Worm (Caenorhabditis elegans) whole organism, L4 larva: ENCODE measurements around the gene slmp-1.

Source experiments
- F10B5.3 ChIP-seq: sonication (generic microtip); optimal IDR thresholded peaks from 2 replicates; lab custom pipeline; 2016; ENCODE audit warnings: mild to moderate bottlenecking, missing genetic modification characterization, missing compliant biosample characterization
- F44E2.7 ChIP-seq: fragments of 200-800 bp; sonication (Bioruptor generic); IDR thresholded peaks from 2 replicates; pipeline ENCODE4 v2.1.2; 2022; ENCODE audit warnings: missing genetic modification characterization, missing compliant biosample characterization
- R02D3.7 ChIP-seq: fragments of 150-350 bp; sonication (generic microtip); optimal IDR thresholded peaks from 3 replicates; lab custom pipeline; 2014; ENCODE audit warnings: missing biosample characterization, missing genetic modification characterization
- T20F7.1 ChIP-seq: fragments of 200-800 bp; sonication (Bioruptor generic); optimal IDR thresholded peaks from 2 replicates; lab custom pipeline; 2018; ENCODE audit warnings: mild to moderate bottlenecking, missing genetic modification characterization, missing compliant biosample characterization
- T26A8.4 ChIP-seq: fragments of 200-800 bp; sonication (Bioruptor generic); IDR thresholded peaks from 2 replicates; pipeline ENCODE4 v1.3.6; 2022; ENCODE audit warnings: missing genetic modification characterization, missing compliant biosample characterization
- Y105C5A.15 ChIP-seq: fragments of 200-800 bp; sonication (Bioruptor generic); IDR thresholded peaks from 2 replicates; pipeline ENCODE4 v1.3.6; 2022; ENCODE audit warnings: missing genetic modification characterization, missing compliant biosample characterization
- ZK337.2 ChIP-seq: fragments of 200-800 bp; sonication (Bioruptor generic); IDR thresholded peaks from 2 replicates; pipeline ENCODE4 v1.3.6; 2022; ENCODE audit warnings: missing genetic modification reagents, missing genetic modification characterization, missing compliant biosample characterization
- ZK546.5 ChIP-seq, 2 experiments: sonication (generic microtip); optimal IDR thresholded peaks; 2 replicates each; lab custom pipeline; 2017; ENCODE audit warnings: missing biosample characterization in 2 of 2, missing genetic modification characterization in 2 of 2
- aha-1 ChIP-seq: fragments of 150-350 bp; peaks from one replicate; lab custom pipeline; 2014; ENCODE audit warnings: missing biosample characterization, missing genetic modification characterization
- attf-4 ChIP-seq: sonication (generic microtip); optimal IDR thresholded peaks from 3 replicates; lab custom pipeline; 2017; ENCODE audit warnings: missing biosample characterization, missing genetic modification characterization
- ceh-32 ChIP-seq: sonication (generic microtip); optimal IDR thresholded peaks from 2 replicates; lab custom pipeline; 2016; ENCODE audit warnings: mild to moderate bottlenecking, missing genetic modification characterization, missing compliant biosample characterization; ENCODE audit not compliant: poor library complexity
- ceh-44 ChIP-seq: fragments of 200-800 bp; sonication (Bioruptor generic); IDR thresholded peaks from 2 replicates; pipeline ENCODE4 v1.3.6; 2022; ENCODE audit warnings: missing genetic modification reagents, missing genetic modification characterization, missing compliant biosample characterization
- ceh-62 ChIP-seq: sonication (generic microtip); optimal IDR thresholded peaks from 2 replicates; lab custom pipeline; 2017; ENCODE audit warnings: missing biosample characterization, missing genetic modification characterization
- ctbp-1 ChIP-seq: fragments of 200-800 bp; sonication (Bioruptor generic); IDR thresholded peaks from 2 replicates; pipeline ENCODE4 v1.3.6; 2022; ENCODE audit warnings: missing genetic modification reagents, missing genetic modification characterization, missing compliant biosample characterization
- daf-12 ChIP-seq: fragments of 150-350 bp; optimal IDR thresholded peaks from 2 replicates; lab custom pipeline; 2014; ENCODE audit warnings: missing biosample characterization, missing genetic modification reagents, missing genetic modification characterization
- daf-16 ChIP-seq, 3 experiments: sonication (generic microtip); optimal IDR thresholded peaks; 2 replicates each; lab custom pipeline; 2016 to 2017; ENCODE audit warnings: missing genetic modification characterization in 3 of 3, missing genetic modification reagents in 3 of 3, mild to moderate bottlenecking in 2 of 3, missing compliant biosample characterization in 2 of 3, missing biosample characterization in 1 of 3, moderate library complexity in 1 of 3
- daf-8 ChIP-seq: fragments of 200-800 bp; sonication (Bioruptor generic); IDR thresholded peaks from 2 replicates; pipeline ENCODE4 v1.3.6; 2022; ENCODE audit warnings: missing genetic modification characterization, missing compliant biosample characterization
- dmd-8 ChIP-seq: fragments of 200-800 bp; sonication (Bioruptor generic); IDR thresholded peaks from 2 replicates; pipeline ENCODE4 v1.3.6; 2022; ENCODE audit warnings: missing genetic modification characterization, missing compliant biosample characterization
- dpl-1 ChIP-seq: fragments of 150-350 bp; optimal IDR thresholded peaks from 2 replicates; lab custom pipeline; 2014; ENCODE audit warnings: missing biosample characterization, missing genetic modification reagents, missing genetic modification characterization
- egl-43 ChIP-seq: fragments of 200-800 bp; sonication (Bioruptor generic); IDR thresholded peaks from 2 replicates; pipeline ENCODE4 v1.3.6; 2022; ENCODE audit warnings: missing genetic modification reagents, missing genetic modification characterization, missing compliant biosample characterization
- fos-1 ChIP-seq: fragments of 150-350 bp; optimal IDR thresholded peaks from 2 replicates; lab custom pipeline; 2014; ENCODE audit warnings: missing biosample characterization, missing genetic modification characterization
- hlh-11 ChIP-seq: fragments of 200-800 bp; sonication (Bioruptor generic); optimal IDR thresholded peaks from 2 replicates; lab custom pipeline; 2018; ENCODE audit warnings: mild to moderate bottlenecking, missing genetic modification characterization, missing compliant biosample characterization
- hmg-1.1 ChIP-seq: fragments of 200-800 bp; sonication (Bioruptor generic); IDR thresholded peaks from 2 replicates; pipeline ENCODE4 v1.3.6; 2022; ENCODE audit warnings: missing genetic modification reagents, missing genetic modification characterization, missing compliant biosample characterization
- lim-7 ChIP-seq: fragments of 200-800 bp; sonication (Bioruptor generic); IDR thresholded peaks from 2 replicates; pipeline ENCODE4 v1.3.6; 2022; ENCODE audit warnings: missing genetic modification characterization, missing compliant biosample characterization
- lin-1 ChIP-seq: fragments of 200-800 bp; sonication (Bioruptor generic); IDR thresholded peaks from 2 replicates; pipeline ENCODE4 v1.3.6; 2022; ENCODE audit warnings: missing genetic modification reagents, missing genetic modification characterization, missing compliant biosample characterization
- lin-13 ChIP-seq: fragments of 150-350 bp; optimal IDR thresholded peaks from 2 replicates; lab custom pipeline; 2014; ENCODE audit warnings: missing biosample characterization, missing genetic modification reagents, missing genetic modification characterization
- lin-29 ChIP-seq: fragments of 200-800 bp; sonication (Bioruptor generic); IDR thresholded peaks from 2 replicates; pipeline ENCODE4 v1.3.6; 2022; ENCODE audit warnings: missing genetic modification reagents, missing genetic modification characterization, missing compliant biosample characterization
- lin-38 ChIP-seq: fragments of 200-800 bp; sonication (Bioruptor generic); IDR thresholded peaks from 2 replicates; pipeline ENCODE4 v1.3.6; 2022; ENCODE audit warnings: missing genetic modification reagents, missing genetic modification characterization, missing compliant biosample characterization
- lin-39 ChIP-seq: fragments of 150-350 bp; optimal IDR thresholded peaks from 2 replicates; lab custom pipeline; 2014; ENCODE audit warnings: missing biosample characterization, missing genetic modification reagents, missing genetic modification characterization
- lsy-2 ChIP-seq, 2 experiments: fragments of 150-350 bp in 1 of 2; sonication (generic microtip) in 1 of 2; optimal IDR thresholded peaks; 2 replicates each; lab custom pipeline; 2014 to 2017; ENCODE audit warnings: missing biosample characterization in 2 of 2, missing genetic modification characterization in 2 of 2
- madf-5 ChIP-seq, 2 experiments: fragments of 200-800 bp; sonication (Bioruptor generic); IDR thresholded peaks; 2 replicates each; pipeline ENCODE4 v1.3.6; 2022; ENCODE audit warnings: missing compliant biosample characterization in 2 of 2, missing genetic modification characterization in 2 of 2
- madf-9 ChIP-seq: fragments of 200-800 bp; sonication (Bioruptor generic); conservative IDR thresholded peaks from 2 replicates; pipeline ENCODE4 v1.3.6; 2022; ENCODE audit warnings: missing genetic modification reagents, missing genetic modification characterization, missing compliant biosample characterization
- mxl-3 ChIP-seq: fragments of 200-800 bp; sonication (Bioruptor generic); optimal IDR thresholded peaks from 2 replicates; lab custom pipeline; 2018; ENCODE audit warnings: mild to moderate bottlenecking, missing genetic modification characterization, missing compliant biosample characterization
- nhr-102 ChIP-seq: sonication (generic microtip); optimal IDR thresholded peaks from 2 replicates; lab custom pipeline; 2016; ENCODE audit warnings: mild to moderate bottlenecking, missing genetic modification characterization, moderate library complexity, missing compliant biosample characterization
- nhr-111 ChIP-seq: fragments of 200-800 bp; sonication (Bioruptor generic); optimal IDR thresholded peaks from 2 replicates; lab custom pipeline; 2018; ENCODE audit warnings: mild to moderate bottlenecking, missing genetic modification characterization, missing compliant biosample characterization
- nhr-237 ChIP-seq: sonication (generic microtip); optimal IDR thresholded peaks from 2 replicates; lab custom pipeline; 2017; ENCODE audit warnings: missing biosample characterization, missing genetic modification characterization
- nhr-28 ChIP-seq: fragments of 150-350 bp; optimal IDR thresholded peaks from 2 replicates; lab custom pipeline; 2014; ENCODE audit warnings: missing biosample characterization, missing genetic modification characterization
- nhr-42 ChIP-seq: fragments of 200-800 bp; sonication (Bioruptor generic); IDR thresholded peaks from 2 replicates; pipeline ENCODE4 v1.3.6; 2022; ENCODE audit warnings: missing genetic modification characterization, missing compliant biosample characterization
- nhr-48 ChIP-seq: sonication (generic microtip); optimal IDR thresholded peaks from 2 replicates; lab custom pipeline; 2016; ENCODE audit warnings: mild to moderate bottlenecking, missing genetic modification characterization, missing compliant biosample characterization
- nhr-76 ChIP-seq: fragments of 150-350 bp; optimal IDR thresholded peaks from 2 replicates; lab custom pipeline; 2014; ENCODE audit warnings: missing biosample characterization, missing genetic modification characterization
- pha-4 ChIP-seq, 2 experiments: fragments of 150-350 bp in 1 of 2; fragments of 200-800 bp in 1 of 2; sonication (Bioruptor generic) in 1 of 2; IDR thresholded peaks in 1 of 2; optimal IDR thresholded peaks in 1 of 2; 2 replicates each; pipeline versions ENCODE4 v1.3.6 to Lab custom; 2014 to 2022; ENCODE audit warnings: missing genetic modification characterization in 2 of 2, missing genetic modification reagents in 2 of 2, missing biosample characterization in 1 of 2, missing compliant biosample characterization in 1 of 2
- php-3 ChIP-seq: fragments of 200-800 bp; sonication (Bioruptor generic); IDR thresholded peaks from 2 replicates; pipeline ENCODE4 v1.3.6; 2022; ENCODE audit warnings: missing genetic modification reagents, missing genetic modification characterization, missing compliant biosample characterization
- set-16 ChIP-seq: fragments of 200-800 bp; sonication (Bioruptor generic); IDR thresholded peaks from 2 replicates; pipeline ENCODE4 v1.3.6; 2022; ENCODE audit warnings: missing genetic modification reagents, missing genetic modification characterization, missing compliant biosample characterization
- snpc-4 ChIP-seq: fragments of 150-350 bp; optimal IDR thresholded peaks from 2 replicates; lab custom pipeline; 2014; ENCODE audit warnings: missing biosample characterization, missing genetic modification characterization
- tra-1 ChIP-seq: fragments of 200-800 bp; sonication (Bioruptor generic); IDR thresholded peaks from 2 replicates; pipeline ENCODE4 v1.3.6; 2022; ENCODE audit warnings: missing genetic modification reagents, missing genetic modification characterization, missing compliant biosample characterization
- vab-7 ChIP-seq: fragments of 200-800 bp; sonication (Bioruptor generic); IDR thresholded peaks from 2 replicates; pipeline ENCODE4 v1.3.6; 2022; ENCODE audit warnings: missing genetic modification reagents, missing genetic modification characterization, missing compliant biosample characterization
- zag-1 ChIP-seq: fragments of 150-350 bp; optimal IDR thresholded peaks from 2 replicates; lab custom pipeline; 2014; ENCODE audit warnings: missing biosample characterization, missing genetic modification characterization
- zfp-2 ChIP-seq: sonication (generic microtip); optimal IDR thresholded peaks from 2 replicates; lab custom pipeline; 2016; ENCODE audit warnings: mild to moderate bottlenecking, missing genetic modification characterization, missing compliant biosample characterization
- zfp-3 ChIP-seq: fragments of 200-800 bp; sonication (Bioruptor generic); conservative IDR thresholded peaks from 2 replicates; pipeline ENCODE4 v1.3.6; 2022; ENCODE audit warnings: missing genetic modification reagents, missing genetic modification characterization, missing compliant biosample characterization
- zip-11 ChIP-seq: fragments of 200-800 bp; sonication (Bioruptor generic); IDR thresholded peaks from 2 replicates; pipeline ENCODE4 v1.3.6; 2022; ENCODE audit warnings: missing genetic modification characterization, missing compliant biosample characterization

The slmp-1 gene

DNA sequence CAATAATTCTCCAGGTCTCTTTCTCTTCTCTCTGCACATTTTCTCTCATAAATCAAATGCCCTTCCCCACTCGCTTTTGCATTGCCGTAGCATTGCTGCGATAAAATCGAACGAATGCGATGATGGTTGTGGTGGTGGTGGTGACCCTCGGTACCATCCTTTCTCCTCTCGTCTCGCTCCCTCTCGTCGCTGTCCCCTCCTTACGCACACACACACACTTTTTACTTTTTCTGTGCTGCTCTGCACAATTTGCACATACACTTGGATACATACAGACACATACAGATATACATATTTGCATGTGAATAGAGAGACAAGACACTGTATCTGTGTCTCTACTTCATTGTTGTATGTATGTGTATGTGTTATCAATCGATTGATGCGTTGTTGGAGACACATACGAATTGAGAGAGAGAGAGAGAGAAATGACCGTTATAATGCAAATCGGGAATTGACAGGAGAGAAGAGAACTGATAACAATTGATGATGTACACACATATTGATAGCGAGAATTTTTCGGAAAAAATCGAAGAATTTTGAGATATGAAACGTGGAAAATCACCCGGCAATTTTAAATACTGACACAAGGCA is 14.1 kb downstream of the slmp-1 start (continued):
- TF ChIP-seq F10B5.3 (tag; lab: Kevin White, UChicago) (no peak), vab-7 (GFP tag; lab: Robert Waterston, UW) (no peak), nhr-102 (tag; lab: Kevin White, UChicago) (peak; percentile 67), nhr-76 (tag; lab: Kevin White, UChicago) (no peak), T20F7.1 (no peak), lin-29 (GFP tag; lab: Robert Waterston, UW) (no peak), daf-16 (GFP tag; optimal IDR thresholded peaks at IDR 0.05; lab: Kevin White, UChicago) (peak in 1 of 2 experiments; percentile 62), daf-16 (tag; optimal IDR thresholded peaks at IDR 0.05; lab: Kevin White, UChicago) (peak; percentile 92), lin-1 (GFP tag; lab: Robert Waterston, UW) (peak; percentile 38; the same call in 1 of the 2 replicates), F44E2.7 (GFP tag; lab: Robert Waterston, UW) (no peak), mxl-3 (GFP tag; lab: Kevin White, UChicago) (peak; percentile 69), daf-8 (GFP tag; lab: Robert Waterston, UW) (no peak), tra-1 (GFP tag; lab: Robert Waterston, UW) (0 out of 2 replicates have a peak, but pooled peaks have one; percentile 28), R02D3.7 (tag; lab: Kevin White, UChicago) (no peak), nhr-42 (GFP tag; lab: Robert Waterston, UW) (no peak), fos-1 (tag; lab: Kevin White, UChicago) (no peak), ceh-32 (tag; lab: Kevin White, UChicago) (no peak), daf-12 (tag; lab: Kevin White, UChicago) (no peak), Y105C5A.15 (no peak), nhr-28 (tag; lab: Kevin White, UChicago) (peak; percentile 99), ceh-44 (no peak), nhr-48 (tag; lab: Kevin White, UChicago) (peak; percentile 72), ctbp-1 (no peak), ceh-62 (tag; lab: Kevin White, UChicago) (no peak), ZK337.2 (GFP tag; lab: Robert Waterston, UW) (no peak), nhr-111 (no peak), snpc-4 (no peak), madf-9 (GFP tag; lab: Robert Waterston, UW) (no peak), set-16 (GFP tag; lab: Robert Waterston, UW) (0 out of 2 replicates have a peak, but pooled peaks have one; percentile 5), zip-11 (GFP tag; lab: Robert Waterston, UW) (no peak), nhr-237 (tag; lab: Kevin White, UChicago) (no peak), lin-13 (GFP tag; lab: Kevin White, UChicago) (peak; percentile 40), dpl-1 (GFP tag; lab: Kevin White, UChicago) (peak; percentile 39), zag-1 (tag; lab: Kevin White, UChicago) (no peak), zfp-2 (tag; lab: Kevin White, UChicago) (no peak), lsy-2 (tag; optimal IDR thresholded peaks at IDR 0.05; lab: Kevin White, UChicago) (peak in 1 of 2 experiments; percentile 76), php-3 (peak; percentile 35; the same call in 1 of the 2 replicates), hmg-1.1 (GFP tag; lab: Robert Waterston, UW) (0 out of 2 replicates have a peak, but pooled peaks have one; percentile 40), lin-38 (GFP tag; lab: Robert Waterston, UW) (peak; percentile 40), lim-7 (GFP tag; lab: Robert Waterston, UW) (no peak), zfp-3 (GFP tag; lab: Robert Waterston, UW) (no peak), ZK546.5 (tag; optimal IDR thresholded peaks at IDR 0.05; lab: Kevin White, UChicago) (no peak), dmd-8 (GFP tag; lab: Robert Waterston, UW) (no peak), egl-43 (GFP tag; lab: Robert Waterston, UW) (no peak), attf-4 (tag; lab: Kevin White, UChicago) (no peak), aha-1 (tag; lab: Kevin White, UChicago) (peak; percentile 72), T26A8.4 (GFP tag; lab: Robert Waterston, UW) (no peak), madf-5 (GFP tag; IDR thresholded peaks at IDR 0.05; lab: Robert Waterston, UW) (no peak), hlh-11 (peak; percentile 96), pha-4 (GFP tag; IDR thresholded peaks at IDR 0.05; lab: Robert Waterston, UW) (no peak; the same call in 1 of the 2 replicates), pha-4 (tag; optimal IDR thresholded peaks at IDR 0.05; lab: Kevin White, UChicago) (peak; percentile 84), lin-39 (tag; lab: Kevin White, UChicago) (no peak)
